Comparison of ENCODE assay signal across 1 worm cellular context in genomic region chrV:20703998-20704572, ce11.
TF ChIP-seq lines count a peak whose summit lies in the region.

F53F8.5 (minus strand) TSS chrV:20704049.
F53F8.6 (plus strand) TSS chrV:20704227.

TF ChIP-seq in whole organism, L2 larva, 48 proteins besides CTCF, POLR2A, EP300 and RAD21 (continued from another document):
- TF ChIP-seq peb-1 (tag; optimal IDR thresholded peaks at IDR 0.05; lab: Kevin White, UChicago) (no peak), lin-39 (tag; optimal IDR thresholded peaks at IDR 0.05; lab: Kevin White, UChicago) (no peak), lin-11 (tag; optimal IDR thresholded peaks at IDR 0.05; lab: Kevin White, UChicago) (no peak), unc-55 (GFP tag; optimal IDR thresholded peaks at IDR 0.05; lab: Kevin White, UChicago) (peak; percentile 70), ztf-11 (tag; optimal IDR thresholded peaks at IDR 0.05; lab: Kevin White, UChicago) (no peak), mab-5 (tag; optimal IDR thresholded peaks at IDR 0.05; lab: Kevin White, UChicago) (peak; percentile 27), lin-13 (GFP tag; optimal IDR thresholded peaks at IDR 0.05; lab: Kevin White, UChicago) (peak; percentile 21), mbf-1 (tag; optimal IDR thresholded peaks at IDR 0.05; lab: Kevin White, UChicago) (no peak)
TF ChIP-seq in whole organism, L2 larva: peak in this region for 12.
